Worm (Caenorhabditis elegans): Measurements from ENCODE around the gene nlp-61.

The nlp-61 gene

DNA sequence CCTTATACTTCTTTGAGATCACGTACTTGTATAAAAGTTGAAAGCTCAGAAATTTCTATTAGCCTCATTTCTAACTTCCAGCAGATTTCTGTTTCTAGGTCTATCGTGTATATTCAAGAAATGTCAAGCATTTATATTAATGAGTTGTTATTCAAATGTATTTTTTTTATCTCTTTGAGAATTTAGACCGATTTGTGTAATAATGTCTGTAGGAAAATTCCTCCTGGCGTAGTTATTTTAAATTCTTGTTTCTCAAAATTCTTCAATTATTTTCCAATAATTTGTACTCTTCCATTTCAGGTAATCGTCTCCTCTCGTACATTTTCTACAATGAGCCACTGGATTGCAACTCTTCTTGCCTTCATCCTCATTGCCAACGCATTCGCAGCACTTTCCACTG is at the start of gene nlp-61:
TSS of gene nlp-61 (plus strand) at position 301 of the 400 bp plus-strand sequence.
- peak; percentile 76 for TF ChIP-seq aha-1 (tag)
- no peak for TF ChIP-seq ceh-62 (tag; optimal IDR thresholded peaks at IDR 0.05)

DNA sequence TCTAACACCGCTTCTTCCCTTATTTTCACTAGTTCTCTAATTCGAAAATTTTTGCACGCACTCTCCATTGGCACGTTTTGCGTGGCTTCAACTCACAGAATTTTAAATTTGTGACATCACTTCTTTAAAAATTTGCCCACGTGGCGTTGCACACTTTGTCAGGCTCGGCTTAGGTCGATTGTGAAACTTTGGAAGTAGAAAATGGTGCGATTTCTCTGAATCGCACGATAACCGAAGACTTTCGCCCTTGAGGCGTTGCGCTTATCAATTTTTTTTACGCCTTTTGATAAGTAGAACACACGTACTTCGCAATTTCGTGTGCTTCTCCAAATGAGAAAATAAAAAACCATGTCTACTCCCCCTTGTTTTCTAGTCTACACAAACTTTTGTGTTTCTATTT is 49.1 kb upstream of the nlp-61 start:
- TF ChIP-seq nhr-42 (GFP tag; IDR thresholded peaks at IDR 0.05) (no peak), ztf-7 (tag; optimal IDR thresholded peaks at IDR 0.05) (no peak), saeg-2 (GFP tag; IDR thresholded peaks at IDR 0.05) (no peak), pqm-1 (tag; optimal IDR thresholded peaks at IDR 0.05) (peak; percentile 88), T26A8.4 (GFP tag; IDR thresholded peaks at IDR 0.05) (no peak), lin-38 (GFP tag; IDR thresholded peaks at IDR 0.05) (no peak), nhr-28 (tag; optimal IDR thresholded peaks at IDR 0.05) (peak; percentile 85), spr-3 (GFP tag; optimal IDR thresholded peaks at IDR 0.05) (no peak), snpc-4 (tag; optimal IDR thresholded peaks at IDR 0.05) (no peak), F10B5.3 (tag; optimal IDR thresholded peaks at IDR 0.05) (no peak), mep-1 (tag; optimal IDR thresholded peaks at IDR 0.05) (peak; percentile 32), mxl-3 (GFP tag; optimal IDR thresholded peaks at IDR 0.05) (peak; percentile 69), T20F7.1 (GFP tag; optimal IDR thresholded peaks at IDR 0.05) (no peak), nhr-6 (tag; optimal IDR thresholded peaks at IDR 0.05) (no peak), lin-1 (GFP tag; IDR thresholded peaks at IDR 0.05) (no peak), mdt-29 (GFP tag; IDR thresholded peaks at IDR 0.05) (peak; percentile 73), mes-2 (tag; optimal IDR thresholded peaks at IDR 0.05; ENCODE audit: poor library complexity, severe bottlenecking) (no peak), dmd-8 (GFP tag; IDR thresholded peaks at IDR 0.05) (no peak), F37D6.2 (tag; optimal IDR thresholded peaks at IDR 0.05) (no peak), php-3 (GFP tag; IDR thresholded peaks at IDR 0.05) (0 out of 2 replicates have a peak, but pooled peaks have one; percentile 49), pha-4 (GFP tag; IDR thresholded peaks at IDR 0.05) (peak; percentile 48; the same call in 1 of the 2 replicates), pha-4 (tag; optimal IDR thresholded peaks at IDR 0.05) (no peak), nhr-41 (GFP tag; IDR thresholded peaks at IDR 0.05) (no peak), ceh-20 (GFP tag; IDR thresholded peaks at IDR 0.05) (no peak), tra-1 (GFP tag; IDR thresholded peaks at IDR 0.05) (peak; percentile 81), arid-1 (GFP tag; conservative IDR thresholded peaks at IDR 0.05) (no peak), nhr-102 (tag; optimal IDR thresholded peaks at IDR 0.05) (no peak), aha-1 (tag) (peak; percentile 94), egl-27 (tag; optimal IDR thresholded peaks at IDR 0.05) (no peak), dmd-6 (GFP tag; IDR thresholded peaks at IDR 0.05) (peak; percentile 96), sdz-12 (GFP tag; optimal IDR thresholded peaks at IDR 0.05) (no peak), snpc-1.2 (GFP tag; IDR thresholded peaks at IDR 0.05) (no peak), zag-1 (tag; optimal IDR thresholded peaks at IDR 0.05) (no peak), ceh-32 (tag; optimal IDR thresholded peaks at IDR 0.05; ENCODE audit: poor library complexity) (no peak), zip-2 (tag; optimal IDR thresholded peaks at IDR 0.05) (no peak), Y105C5A.15 (GFP tag; IDR thresholded peaks at IDR 0.05) (no peak), duxl-1 (tag; optimal IDR thresholded peaks at IDR 0.05; ENCODE audit: poor library complexity) (no peak), Y5F2A.4 (GFP tag; optimal IDR thresholded peaks at IDR 0.05) (no peak), nhr-48 (tag; optimal IDR thresholded peaks at IDR 0.05) (no peak), daf-16 (GFP tag; optimal IDR thresholded peaks at IDR 0.05) (no peak), daf-16 (tag; optimal IDR thresholded peaks at IDR 0.05) (peak; percentile 57), madf-5 (GFP tag; IDR thresholded peaks at IDR 0.05) (no peak), egl-43 (GFP tag; IDR thresholded peaks at IDR 0.05) (no peak), hmg-1.1 (GFP tag; IDR thresholded peaks at IDR 0.05) (0 out of 2 replicates have a peak, but pooled peaks have one; percentile 12), unc-39 (tag; optimal IDR thresholded peaks at IDR 0.05) (no peak), tag-97 (GFP tag; IDR thresholded peaks at IDR 0.05) (no peak), dve-1 (tag; optimal IDR thresholded peaks at IDR 0.05; ENCODE audit: insufficient read depth) (peak; percentile 45), mdl-1 (tag; optimal IDR thresholded peaks at IDR 0.05) (peak in 1 of 2 experiments; percentile 83), vab-7 (GFP tag; IDR thresholded peaks at IDR 0.05) (no peak)

Data from whole organism, L4 larva.